Fruit fly (Drosophila melanogaster): ENCODE data around the gene Tango14.

Gene Tango14

DNA sequence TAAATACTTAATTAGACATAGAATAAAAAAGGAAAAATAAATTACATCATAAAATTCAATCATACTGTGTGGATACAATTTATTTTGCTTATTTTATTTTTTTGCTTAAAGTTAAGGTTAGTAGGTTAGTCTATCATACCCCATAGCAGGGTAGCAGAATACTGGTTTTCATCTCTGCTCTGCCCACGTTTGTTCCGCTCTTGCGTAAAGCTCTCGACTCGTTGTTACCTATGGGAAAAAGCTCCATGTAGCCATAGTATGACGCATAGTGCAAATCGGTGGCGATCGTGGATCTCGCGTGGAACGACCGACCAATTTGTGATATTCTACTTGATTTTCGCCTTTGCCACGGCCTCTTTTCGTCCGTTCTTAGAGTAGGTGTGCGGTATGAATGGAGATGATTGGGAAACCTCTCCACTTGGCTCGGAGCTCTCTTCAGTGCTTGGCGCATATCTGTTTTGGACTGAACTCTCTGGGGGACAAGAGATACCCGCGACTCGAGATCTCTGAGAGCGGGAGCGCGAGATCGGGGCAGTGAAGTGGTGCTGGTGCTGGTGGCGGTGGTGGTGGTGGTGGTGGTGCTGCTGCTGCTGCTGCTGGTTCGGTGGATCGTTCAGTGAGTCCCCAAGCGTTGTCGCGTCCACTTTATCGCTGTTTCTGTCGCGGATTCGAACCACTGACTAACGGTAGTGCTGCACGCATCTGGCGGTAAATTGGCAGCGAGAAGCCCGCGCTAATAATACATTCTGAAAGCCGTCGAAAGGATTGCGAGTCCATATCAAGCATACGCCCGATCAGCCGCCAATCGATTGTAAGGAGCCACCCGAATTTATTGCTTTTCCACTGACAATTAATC lies 27.4 kb downstream of the Tango14 start, which contains the start of gene CG5001 (continued):
- TF ChIP-seq maf-S (GFP tag; optimal IDR thresholded peaks at IDR 0.05): peak; percentile 48
- peak; percentile 80 for TF ChIP-seq CG31224 (GFP tag; IDR thresholded peaks at IDR 0.05)
- TF ChIP-seq Scr (GFP tag; IDR thresholded peaks at IDR 0.05; ENCODE audit: partially characterized antibody): 0 out of 2 replicates have a peak, but pooled peaks have one; percentile 12
- no peak for TF ChIP-seq pfk (GFP tag; optimal IDR thresholded peaks at IDR 0.05)
- peak; percentile 76 for TF ChIP-seq ara (GFP tag; IDR thresholded peaks at IDR 0.05)
- TF ChIP-seq jigr1 (GFP tag; IDR thresholded peaks at IDR 0.05): no peak
- TF ChIP-seq CG17612 (GFP tag; IDR thresholded peaks at IDR 0.05): no peak
- TF ChIP-seq B-H2 (GFP tag; optimal IDR thresholded peaks at IDR 0.05): peak; percentile 64
- TF ChIP-seq lov (optimal IDR thresholded peaks at IDR 0.05): no peak
- TF ChIP-seq lov (GFP tag; IDR thresholded peaks at IDR 0.05): peak; percentile 70; the same call in 1 of the 3 replicates
- TF ChIP-seq chm (GFP tag; IDR thresholded peaks at IDR 0.05): peak; percentile 82
- peak; percentile 74; the same call in 1 of the 2 replicates for TF ChIP-seq CG5953 (GFP tag; IDR thresholded peaks at IDR 0.05)
- peak; percentile 93 for TF ChIP-seq tgo (GFP tag; IDR thresholded peaks at IDR 0.05)
- peak; percentile 79 for TF ChIP-seq Ada2b (GFP tag; IDR thresholded peaks at IDR 0.05)
- TF ChIP-seq MBD-R2 (GFP tag; IDR thresholded peaks at IDR 0.05): peak; percentile 69
- peak; percentile 89 for TF ChIP-seq HLH3B (GFP tag; IDR thresholded peaks at IDR 0.05)
- TF ChIP-seq ind (GFP tag; optimal IDR thresholded peaks at IDR 0.05): peak; percentile 87
- TF ChIP-seq CG16779 (GFP tag; IDR thresholded peaks at IDR 0.05): peak; percentile 59; the same call in 1 of the 2 replicates
- peak; percentile 24 to 92 for TF ChIP-seq Hr51 (GFP tag; optimal IDR thresholded peaks at IDR 0.05)
- no peak for TF ChIP-seq repo (GFP tag; optimal IDR thresholded peaks at IDR 0.05)
- peak; percentile 80 for TF ChIP-seq CG7372 (GFP tag; IDR thresholded peaks at IDR 0.05)
- TF ChIP-seq MESR4 (GFP tag; optimal IDR thresholded peaks at IDR 0.05): no peak
- TF ChIP-seq cas (GFP tag; IDR thresholded peaks at IDR 0.05): peak; percentile 81; the same call in 1 of the 2 replicates
- no peak for TF ChIP-seq ab (GFP tag; optimal IDR thresholded peaks at IDR 0.05)
- TF ChIP-seq Rx (GFP tag; IDR thresholded peaks at IDR 0.05): no peak
- peak; percentile 42; the same call in 1 of the 3 replicates for TF ChIP-seq CG2199 (GFP tag; IDR thresholded peaks at IDR 0.05)
- TF ChIP-seq CG3847 (GFP tag; IDR thresholded peaks at IDR 0.05): peak; percentile 74
- no peak for TF ChIP-seq z (GFP tag; IDR thresholded peaks at IDR 0.05)
- peak; percentile 24; the same call in 1 of the 2 replicates for TF ChIP-seq inv (GFP tag; IDR thresholded peaks at IDR 0.05; ENCODE audit: partially characterized antibody)
- TF ChIP-seq CG1832 (GFP tag; optimal IDR thresholded peaks at IDR 0.05): no peak
- peak; percentile 54 for TF ChIP-seq cato (GFP tag; optimal IDR thresholded peaks at IDR 0.05; ENCODE audit: borderline replicate concordance)
- TF ChIP-seq Elba2 (GFP tag; optimal IDR thresholded peaks at IDR 0.05): no peak
- TF ChIP-seq CG6683 (GFP tag; optimal IDR thresholded peaks at IDR 0.05): peak; percentile 83
- peak; percentile 46 for TF ChIP-seq Mad (GFP tag; optimal IDR thresholded peaks at IDR 0.05)
- TF ChIP-seq en (GFP tag; optimal IDR thresholded peaks at IDR 0.05): peak; percentile 58
- TF ChIP-seq unpg (GFP tag; optimal IDR thresholded peaks at IDR 0.05): peak; percentile 93
- peak; percentile 50 for TF ChIP-seq ERR (GFP tag; optimal IDR thresholded peaks at IDR 0.05)
- TF ChIP-seq kah (GFP tag; optimal IDR thresholded peaks at IDR 0.05): peak; percentile 72
- TF ChIP-seq Tbp (GFP tag; optimal IDR thresholded peaks at IDR 0.05): no peak
- TF ChIP-seq CG8944 (GFP tag; optimal IDR thresholded peaks at IDR 0.05): peak; percentile 50
- TF ChIP-seq odd (GFP tag; optimal IDR thresholded peaks at IDR 0.05): no peak
- peak; percentile 76 for TF ChIP-seq CG15601 (tag; optimal IDR thresholded peaks at IDR 0.05)
- TF ChIP-seq CG7839 (tag; optimal IDR thresholded peaks at IDR 0.05): peak; percentile 91
- peak; percentile 81 for TF ChIP-seq H2.0 (GFP tag; IDR thresholded peaks at IDR 0.05)
- TF ChIP-seq Mrtf (GFP tag; IDR thresholded peaks at IDR 0.05): peak; percentile 84
- no peak for TF ChIP-seq nerfin-2 (GFP tag; IDR thresholded peaks at IDR 0.05; ENCODE audit: partially characterized antibody)
- TF ChIP-seq bsh (GFP tag; optimal IDR thresholded peaks at IDR 0.05): peak; percentile 9 to 92
- TF ChIP-seq HLH4C (GFP tag; IDR thresholded peaks at IDR 0.05; ENCODE audit: partially characterized antibody): 0 out of 3 replicates have a peak, but pooled peaks have one; percentile 22
- TF ChIP-seq CG2129 (GFP tag; IDR thresholded peaks at IDR 0.05; ENCODE audit: partially characterized antibody): no peak
